Fruit fly (Drosophila melanogaster) whole organism, embryonic: ENCODE measurements around the gene CG1440.

Source experiments
- Antp ChIP-seq: fragments of 200-800 bp; sonication (Bioruptor generic); optimal IDR thresholded peaks from 3 replicates; lab custom pipeline; 2016; ENCODE audit warnings: missing biosample characterization, missing genetic modification characterization
- BEAF-32 ChIP-seq: fragments of 200-800 bp; sonication (Bioruptor generic); optimal IDR thresholded peaks from 3 replicates; lab custom pipeline; 2017; ENCODE audit warnings: missing biosample characterization, missing genetic modification characterization, mild to moderate bottlenecking, moderate library complexity, missing genetic modification reagents
- CG1024 ChIP-seq: fragments of 200-800 bp; sonication (Bioruptor generic); IDR thresholded peaks from 2 replicates; pipeline ENCODE4 v1.3.6; 2022; ENCODE audit warnings: missing biosample characterization, missing genetic modification characterization
- CG10267 ChIP-seq: fragments of 200-800 bp; sonication (Bioruptor generic); optimal IDR thresholded peaks from 2 replicates; lab custom pipeline; 2018; ENCODE audit warnings: missing biosample characterization, mild to moderate bottlenecking, missing genetic modification characterization, moderate library complexity
- CG10274 ChIP-seq: fragments of 200-800 bp; sonication (Bioruptor generic); optimal IDR thresholded peaks from 3 replicates; lab custom pipeline; 2017; ENCODE audit warnings: missing biosample characterization, mild to moderate bottlenecking, missing genetic modification characterization
- CG10462 ChIP-seq: fragments of 200-800 bp; sonication (Bioruptor generic); optimal IDR thresholded peaks from 2 replicates; lab custom pipeline; 2016; ENCODE audit warnings: missing biosample characterization, missing genetic modification characterization
- CG11695 ChIP-seq: fragments of 200-800 bp; sonication (Bioruptor generic); IDR thresholded peaks from 3 replicates; pipeline ENCODE4 v1.3.6; 2022; ENCODE audit warnings: missing biosample characterization, missing genetic modification characterization
- CG12104 ChIP-seq: fragments of 200-800 bp; sonication (Bioruptor generic); optimal IDR thresholded peaks from 3 replicates; lab custom pipeline; 2016; ENCODE audit warnings: missing biosample characterization, missing genetic modification characterization
- CG16779 ChIP-seq: fragments of 200-800 bp; sonication (Bioruptor generic); IDR thresholded peaks from 2 replicates; pipeline ENCODE4 v1.3.6; 2022; ENCODE audit warnings: missing biosample characterization, missing genetic modification characterization
- CG16815 ChIP-seq: fragments of 200-800 bp; sonication (Bioruptor generic); optimal IDR thresholded peaks from 3 replicates; lab custom pipeline; 2017; ENCODE audit warnings: missing biosample characterization, mild to moderate bottlenecking, missing genetic modification characterization
- CG17361 ChIP-seq: fragments of 200-800 bp; sonication (Bioruptor generic); IDR thresholded peaks from 3 replicates; pipeline ENCODE4 v1.3.6; 2022; ENCODE audit warnings: missing biosample characterization, missing genetic modification characterization
- CG4707 ChIP-seq: fragments of 200-800 bp; sonication (Bioruptor generic); optimal IDR thresholded peaks from 2 replicates; lab custom pipeline; 2018; ENCODE audit warnings: missing biosample characterization, mild to moderate bottlenecking, missing genetic modification characterization, moderate library complexity
- CG5180 ChIP-seq: fragments of 200-800 bp; sonication (Bioruptor generic); optimal IDR thresholded peaks from 3 replicates; lab custom pipeline; 2017; ENCODE audit warnings: missing biosample characterization, missing genetic modification characterization, mild to moderate bottlenecking, moderate library complexity, missing genetic modification reagents
- CG6791 ChIP-seq: fragments of 200-800 bp; sonication (Bioruptor generic); IDR thresholded peaks from 3 replicates; pipeline ENCODE4 v1.3.6; 2022; ENCODE audit warnings: missing biosample characterization, missing genetic modification characterization; ENCODE audit not compliant: partially characterized antibody
- Chrac-16 ChIP-seq: fragments of 200-800 bp; sonication (Bioruptor generic); optimal IDR thresholded peaks from 3 replicates; lab custom pipeline; 2016; ENCODE audit warnings: missing biosample characterization, missing genetic modification characterization
- Dll ChIP-seq: fragments of 200-800 bp; sonication (Bioruptor generic); IDR thresholded peaks from 4 replicates; pipeline ENCODE4 v1.3.6; 2022; ENCODE audit warnings: missing biosample characterization, missing genetic modification characterization; ENCODE audit not compliant: partially characterized antibody
- Doc2 ChIP-seq: fragments of 200-800 bp; sonication (Bioruptor generic); IDR thresholded peaks from 2 replicates; pipeline ENCODE4 v1.3.6; 2022; ENCODE audit warnings: missing biosample characterization, missing genetic modification characterization
- Doc3 ChIP-seq: fragments of 200-800 bp; sonication (Bioruptor generic); IDR thresholded peaks from 3 replicates; pipeline ENCODE4 v1.3.6; 2022; ENCODE audit warnings: missing biosample characterization, missing genetic modification characterization; ENCODE audit not compliant: partially characterized antibody
- E2f2 ChIP-seq: fragments of 200-800 bp; sonication (Bioruptor generic); IDR thresholded peaks from 2 replicates; pipeline ENCODE4 v1.3.6; 2022; ENCODE audit warnings: missing biosample characterization, missing genetic modification characterization
- Ets65A ChIP-seq: fragments of 200-800 bp; sonication (Bioruptor generic); peaks from one replicate; lab custom pipeline; 2016; ENCODE audit warnings: missing biosample characterization, missing genetic modification characterization
- GATAe ChIP-seq: fragments of 200-800 bp; sonication (Bioruptor generic); conservative IDR thresholded peaks from 2 replicates; pipeline ENCODE4 v1.3.6; 2022; ENCODE audit warnings: missing biosample characterization, missing genetic modification characterization
- HLH54F ChIP-seq: fragments of 200-800 bp; sonication (Bioruptor generic); optimal IDR thresholded peaks from 3 replicates; lab custom pipeline; 2016; ENCODE audit warnings: missing biosample characterization, missing genetic modification characterization
- Hand ChIP-seq: fragments of 200-800 bp; sonication (Bioruptor generic); optimal IDR thresholded peaks from 2 replicates; lab custom pipeline; 2017; ENCODE audit warnings: mild to moderate bottlenecking, missing biosample characterization, missing genetic modification reagents, missing genetic modification characterization
- Hmr ChIP-seq: fragments of 200-800 bp; sonication (Bioruptor generic); optimal IDR thresholded peaks from 3 replicates; lab custom pipeline; 2017; ENCODE audit warnings: mild to moderate bottlenecking, missing biosample characterization, missing genetic modification reagents, missing genetic modification characterization
- Hr51 ChIP-seq, 2 experiments: fragments of 200-800 bp; sonication (Bioruptor generic); optimal IDR thresholded peaks; 2 replicates in 1 of 2; 3 replicates in 1 of 2; lab custom pipeline; 2016 to 2018; ENCODE audit warnings: missing biosample characterization in 2 of 2, missing genetic modification characterization in 2 of 2, mild to moderate bottlenecking in 1 of 2, moderate library complexity in 1 of 2
- Kr ChIP-seq: fragments of 200-800 bp; sonication (Bioruptor generic); optimal IDR thresholded peaks from 2 replicates; lab custom pipeline; 2017; ENCODE audit warnings: missing biosample characterization, mild to moderate bottlenecking, missing genetic modification characterization
- Lhr ChIP-seq: fragments of 200-800 bp; sonication (Bioruptor generic); optimal IDR thresholded peaks from 3 replicates; lab custom pipeline; 2017; ENCODE audit warnings: mild to moderate bottlenecking, missing biosample characterization, missing genetic modification reagents, missing genetic modification characterization
- Lpt ChIP-seq: fragments of >200 bp; optimal IDR thresholded peaks from 2 replicates; lab custom pipeline; 2018; ENCODE audit warnings: missing biosample characterization, missing genetic modification characterization
- Myb ChIP-seq: fragments of 200-800 bp; sonication (Bioruptor generic); optimal IDR thresholded peaks from 2 replicates; lab custom pipeline; 2016; ENCODE audit warnings: missing biosample characterization, missing genetic modification characterization
- Nf-YB ChIP-seq: fragments of 200-800 bp; sonication (Bioruptor generic); optimal IDR thresholded peaks from 3 replicates; lab custom pipeline; 2019; ENCODE audit warnings: missing biosample characterization, mild to moderate bottlenecking, missing genetic modification characterization, moderate library complexity
- Opbp ChIP-seq: fragments of 200-800 bp; sonication (Bioruptor generic); IDR thresholded peaks from 3 replicates; pipeline ENCODE4 v1.3.6; 2022; ENCODE audit warnings: missing biosample characterization, missing genetic modification characterization; ENCODE audit not compliant: partially characterized antibody
- Trl ChIP-seq, 3 experiments: fragments of >200 bp in 2 of 3; fragments of 200-800 bp in 1 of 3; sonication (Bioruptor generic) in 1 of 3; optimal IDR thresholded peaks; 2 replicates in 1 of 3; 3 replicates in 2 of 3; lab custom pipeline; 2016 to 2017; ENCODE audit warnings: missing biosample characterization in 1 of 3, missing genetic modification characterization in 1 of 3
- Usf ChIP-seq: fragments of 200-800 bp; sonication (Bioruptor generic); optimal IDR thresholded peaks from 2 replicates; lab custom pipeline; 2017; ENCODE audit warnings: missing genotype, missing biosample characterization, missing genetic modification characterization
- ara ChIP-seq: fragments of 200-800 bp; sonication (Bioruptor generic); IDR thresholded peaks from 2 replicates; pipeline ENCODE4 v1.3.6; 2022; ENCODE audit warnings: missing biosample characterization, missing genetic modification characterization
- cwo ChIP-seq: fragments of 200-800 bp; sonication (Bioruptor generic); optimal IDR thresholded peaks from 3 replicates; lab custom pipeline; 2017; ENCODE audit warnings: missing biosample characterization, missing genetic modification characterization, mild to moderate bottlenecking, moderate library complexity, missing genetic modification reagents
- da ChIP-seq: fragments of 200-800 bp; sonication (Bioruptor generic); optimal IDR thresholded peaks from 2 replicates; lab custom pipeline; 2016; ENCODE audit warnings: missing biosample characterization, missing genetic modification characterization
- dimm ChIP-seq: fragments of 200-800 bp; sonication (Bioruptor generic); IDR thresholded peaks from 2 replicates; pipeline ENCODE4 v1.3.6; 2022; ENCODE audit warnings: missing biosample characterization, missing genetic modification characterization
- dpn ChIP-seq, 2 experiments: fragments of 200-800 bp; sonication (Bioruptor generic); optimal IDR thresholded peaks; 3 replicates each; lab custom pipeline; 2016; ENCODE audit warnings: missing biosample characterization in 2 of 2, missing genetic modification characterization in 2 of 2
- eve ChIP-seq, 2 experiments: fragments of >200 bp; optimal IDR thresholded peaks; 2 replicates each; lab custom pipeline; 2017; ENCODE audit warnings: missing biosample characterization in 2 of 2, missing genetic modification characterization in 2 of 2
- ewg ChIP-seq: fragments of 200-800 bp; sonication (Bioruptor generic); optimal IDR thresholded peaks from 3 replicates; lab custom pipeline; 2017; ENCODE audit warnings: mild to moderate bottlenecking, missing biosample characterization, missing genetic modification reagents, missing genetic modification characterization
- fd102C ChIP-seq: fragments of 200-800 bp; sonication (Bioruptor generic); optimal IDR thresholded peaks from 2 replicates; lab custom pipeline; 2018; ENCODE audit warnings: missing biosample characterization, mild to moderate bottlenecking, missing genetic modification characterization, moderate library complexity
- gro ChIP-seq: fragments of 200-800 bp; sonication (Bioruptor generic); optimal IDR thresholded peaks from 2 replicates; lab custom pipeline; 2016; ENCODE audit warnings: missing biosample characterization, missing genetic modification characterization
- jumu ChIP-seq: fragments of 200-800 bp; sonication (Bioruptor generic); optimal IDR thresholded peaks from 3 replicates; lab custom pipeline; 2016; ENCODE audit warnings: missing biosample characterization, missing genetic modification characterization
- onecut ChIP-seq: fragments of 200-800 bp; sonication (Bioruptor generic); IDR thresholded peaks from 2 replicates; pipeline ENCODE4 v1.3.6; 2022; ENCODE audit warnings: missing biosample characterization, missing genetic modification characterization
- slp2 ChIP-seq: fragments of 200-800 bp; sonication (Bioruptor generic); optimal IDR thresholded peaks from 2 replicates; lab custom pipeline; 2016; ENCODE audit warnings: missing biosample characterization, missing genetic modification characterization
- tio ChIP-seq: fragments of 200-800 bp; sonication (Bioruptor generic); optimal IDR thresholded peaks from 2 replicates; lab custom pipeline; 2017; ENCODE audit warnings: missing biosample characterization, missing genetic modification characterization, inconsistent platforms
- twi ChIP-seq: fragments of 200-800 bp; optimal IDR thresholded peaks from 2 replicates; lab custom pipeline; 2019; ENCODE audit warnings: missing biosample characterization, mild to moderate bottlenecking, missing genetic modification characterization, moderate library complexity
- tx ChIP-seq: fragments of 200-800 bp; sonication (Bioruptor generic); optimal IDR thresholded peaks from 2 replicates; lab custom pipeline; 2016; ENCODE audit warnings: missing biosample characterization, missing genetic modification characterization
- wek ChIP-seq: fragments of 200-800 bp; sonication (Bioruptor generic); optimal IDR thresholded peaks from 3 replicates; lab custom pipeline; 2018; ENCODE audit warnings: missing biosample characterization, mild to moderate bottlenecking, missing genetic modification characterization, moderate library complexity

The CG1440 gene

dm6 chrX:8436656-8437284 is at the start of gene CG1440 (continued):
- peak; percentile 60 for TF ChIP-seq Lhr (GFP tag; lab: Kevin White, UChicago)
- 0 out of 3 replicates have a peak, but pooled peaks have one; percentile 15 for TF ChIP-seq Opbp (GFP tag; lab: Robert Waterston, UW)
- peak; percentile 43 for TF ChIP-seq Myb (GFP tag; lab: Kevin White, UChicago)
- peak; percentile 62 for TF ChIP-seq BEAF-32
- TF ChIP-seq CG11695: no peak
- TF ChIP-seq onecut (GFP tag; lab: Robert Waterston, UW): no peak; the same call in 1 of the 2 replicates
- TF ChIP-seq CG10274: no peak
- no peak for TF ChIP-seq ara (GFP tag; lab: Robert Waterston, UW)
- no peak for TF ChIP-seq CG12104 (GFP tag; lab: Kevin White, UChicago)
- TF ChIP-seq CG17361: peak; percentile 43; the same call in 2 of the 3 replicates
- TF ChIP-seq fd102C (GFP tag; lab: Kevin White, UChicago): no peak
- TF ChIP-seq dimm (GFP tag; lab: Robert Waterston, UW): no peak
- no peak for TF ChIP-seq Lpt (GFP tag; lab: Kevin White, UChicago)
- no peak for TF ChIP-seq Hmr (GFP tag; lab: Kevin White, UChicago)
- no peak for TF ChIP-seq Chrac-16 (GFP tag; lab: Kevin White, UChicago)
- TF ChIP-seq Dll: peak; percentile 3; the same call in 1 of the 4 replicates
- TF ChIP-seq wek (GFP tag; lab: Kevin White, UChicago): no peak
- TF ChIP-seq Doc3 (GFP tag; lab: Robert Waterston, UW): no peak
- no peak for TF ChIP-seq da (GFP tag; lab: Kevin White, UChicago)
- TF ChIP-seq dpn (GFP tag; optimal IDR thresholded peaks at IDR 0.05; lab: Kevin White, UChicago): peak in 1 of 2 experiments; percentile 1
- TF ChIP-seq cwo (GFP tag; lab: Kevin White, UChicago): no peak
- no peak for TF ChIP-seq Doc2 (GFP tag; lab: Robert Waterston, UW)
- peak; percentile 40 for TF ChIP-seq HLH54F (GFP tag; lab: Kevin White, UChicago)
- TF ChIP-seq Hand (GFP tag; lab: Kevin White, UChicago): no peak
- TF ChIP-seq CG16779 (GFP tag; lab: Robert Waterston, UW): no peak
- TF ChIP-seq CG5180 (GFP tag; lab: Kevin White, UChicago): no peak
- no peak for TF ChIP-seq CG10462 (GFP tag; lab: Kevin White, UChicago)
- TF ChIP-seq twi (tag; lab: Kevin White, UChicago): no peak
- peak; percentile 31 for TF ChIP-seq Ets65A (GFP tag; lab: Kevin White, UChicago)
- no peak for TF ChIP-seq Kr (GFP tag; lab: Kevin White, UChicago)
- TF ChIP-seq Antp (GFP tag; lab: Kevin White, UChicago): no peak
- no peak for TF ChIP-seq Hr51 (GFP tag; optimal IDR thresholded peaks at IDR 0.05; lab: Kevin White, UChicago)
- TF ChIP-seq jumu (GFP tag; lab: Kevin White, UChicago): peak; percentile 20
- TF ChIP-seq CG10267 (tag; lab: Kevin White, UChicago): peak; percentile 75
- TF ChIP-seq CG1024: no peak
- no peak for TF ChIP-seq slp2 (GFP tag; lab: Kevin White, UChicago)
- TF ChIP-seq ewg (GFP tag; lab: Kevin White, UChicago): no peak
- TF ChIP-seq CG4707: no peak
- TF ChIP-seq CG6791 (GFP tag; lab: Robert Waterston, UW): no peak
- no peak for TF ChIP-seq Usf (GFP tag; lab: Kevin White, UChicago)
- no peak for TF ChIP-seq Nf-YB (GFP tag; lab: Kevin White, UChicago)
- no peak for TF ChIP-seq gro (GFP tag; lab: Kevin White, UChicago)
- no peak for TF ChIP-seq Trl (optimal IDR thresholded peaks at IDR 0.05; lab: Kevin White, UChicago)
- peak; percentile 10 for TF ChIP-seq Trl (GFP tag; optimal IDR thresholded peaks at IDR 0.05; lab: Kevin White, UChicago)
- no peak for TF ChIP-seq tx (GFP tag; lab: Kevin White, UChicago)
- no peak for TF ChIP-seq tio
- TF ChIP-seq GATAe: no peak
- TF ChIP-seq CG16815 (GFP tag; lab: Kevin White, UChicago): no peak
- no peak for TF ChIP-seq eve (GFP tag; optimal IDR thresholded peaks at IDR 0.05; lab: Kevin White, UChicago)
- TF ChIP-seq E2f2 (GFP tag; lab: Robert Waterston, UW): peak; percentile 70
